Worm (Caenorhabditis elegans) whole organism, late embryonic: Measurements from ENCODE around the gene jbts-14.

Source experiments
- F13H6.1 ChIP-seq: sonication (generic microtip); optimal IDR thresholded peaks from 2 replicates; lab custom pipeline; 2016; ENCODE audit warnings: missing genetic modification characterization, missing compliant biosample characterization
- K09A11.1 ChIP-seq: sonication (generic microtip); optimal IDR thresholded peaks from 2 replicates; lab custom pipeline; 2017; ENCODE audit warnings: antibody characterized with exemption, mild to moderate bottlenecking, missing genetic modification characterization, missing compliant biosample characterization; ENCODE audit not compliant: insufficient read depth
- T23F11.4 ChIP-seq: fragments of 200-800 bp; sonication (Bioruptor generic); optimal IDR thresholded peaks from 2 replicates; lab custom pipeline; 2018; ENCODE audit warnings: mild to moderate bottlenecking, missing genetic modification characterization, missing compliant biosample characterization
- Y22D7AL.16 ChIP-seq: sonication (generic microtip); optimal IDR thresholded peaks from 2 replicates; lab custom pipeline; 2016; ENCODE audit warnings: missing genetic modification characterization, missing compliant biosample characterization
- ahr-1 ChIP-seq: sonication (generic microtip); optimal IDR thresholded peaks from 2 replicates; lab custom pipeline; 2016; ENCODE audit warnings: missing genetic modification characterization, missing compliant biosample characterization
- ceh-18 ChIP-seq: sonication (generic microtip); optimal IDR thresholded peaks from 2 replicates; lab custom pipeline; 2016; ENCODE audit warnings: missing genetic modification characterization, missing compliant biosample characterization
- ceh-19 ChIP-seq: fragments of 200-800 bp; sonication (Bioruptor generic); optimal IDR thresholded peaks from 2 replicates; lab custom pipeline; 2018; ENCODE audit warnings: mild to moderate bottlenecking, missing genetic modification characterization, missing compliant biosample characterization
- ceh-2 ChIP-seq: sonication (generic microtip); optimal IDR thresholded peaks from 2 replicates; lab custom pipeline; 2016; ENCODE audit warnings: missing genotype, missing genetic modification characterization, missing compliant biosample characterization
- ceh-31 ChIP-seq: sonication (generic microtip); optimal IDR thresholded peaks from 2 replicates; lab custom pipeline; 2016; ENCODE audit warnings: missing genetic modification characterization, missing compliant biosample characterization
- ceh-48 ChIP-seq: sonication (generic microtip); optimal IDR thresholded peaks from 2 replicates; lab custom pipeline; 2016; ENCODE audit warnings: missing genetic modification characterization, inconsistent platforms, missing compliant biosample characterization
- ceh-6 ChIP-seq: fragments of 200-800 bp; sonication (Bioruptor generic); optimal IDR thresholded peaks from 2 replicates; lab custom pipeline; 2018; ENCODE audit warnings: mild to moderate bottlenecking, missing genetic modification characterization, missing compliant biosample characterization
- ceh-9 ChIP-seq: sonication (generic microtip); optimal IDR thresholded peaks from 2 replicates; lab custom pipeline; 2016; ENCODE audit warnings: mild to moderate bottlenecking, missing genetic modification characterization, inconsistent platforms, missing compliant biosample characterization
- dmd-4 ChIP-seq: sonication (generic microtip); optimal IDR thresholded peaks from 2 replicates; lab custom pipeline; 2016; ENCODE audit warnings: borderline replicate concordance, missing genetic modification characterization, missing compliant biosample characterization
- elt-2 ChIP-seq: sonication (generic microtip); optimal IDR thresholded peaks from 2 replicates; lab custom pipeline; 2016; ENCODE audit warnings: missing genetic modification reagents, missing genetic modification characterization, missing compliant biosample characterization
- eyg-1 ChIP-seq: sonication (generic microtip); optimal IDR thresholded peaks from 2 replicates; lab custom pipeline; 2016; ENCODE audit warnings: missing genotype, missing genetic modification characterization, missing compliant biosample characterization
- fax-1 ChIP-seq: sonication (generic microtip); optimal IDR thresholded peaks from 2 replicates; lab custom pipeline; 2016; ENCODE audit warnings: missing genotype, missing genetic modification characterization, missing compliant biosample characterization
- fkh-10 ChIP-seq: fragments of 150-350 bp; optimal IDR thresholded peaks from 2 replicates; lab custom pipeline; 2014; ENCODE audit warnings: missing biosample characterization, missing genetic modification reagents, missing genetic modification characterization
- gmeb-2 ChIP-seq: sonication (generic microtip); optimal IDR thresholded peaks from 2 replicates; lab custom pipeline; 2016; ENCODE audit warnings: missing genetic modification characterization, inconsistent platforms, missing compliant biosample characterization
- hlh-13 ChIP-seq: fragments of 200-800 bp; sonication (Bioruptor generic); optimal IDR thresholded peaks from 2 replicates; lab custom pipeline; 2018; ENCODE audit warnings: mild to moderate bottlenecking, missing genetic modification characterization, missing compliant biosample characterization
- hlh-15 ChIP-seq: sonication (generic microtip); optimal IDR thresholded peaks from 2 replicates; lab custom pipeline; 2016; ENCODE audit warnings: missing genetic modification characterization, missing compliant biosample characterization
- hlh-30 ChIP-seq: sonication (generic microtip); optimal IDR thresholded peaks from 2 replicates; lab custom pipeline; 2017; ENCODE audit warnings: antibody characterized with exemption, missing genetic modification characterization, missing compliant biosample characterization; ENCODE audit not compliant: insufficient read depth
- hlh-6 ChIP-seq: sonication (generic microtip); optimal IDR thresholded peaks from 2 replicates; lab custom pipeline; 2016; ENCODE audit warnings: missing genotype, missing genetic modification characterization, missing compliant biosample characterization
- hlh-8 ChIP-seq: sonication (generic microtip); optimal IDR thresholded peaks from 2 replicates; lab custom pipeline; 2016; ENCODE audit warnings: missing genotype, missing genetic modification characterization, missing compliant biosample characterization
- lim-6 ChIP-seq: sonication (generic microtip); optimal IDR thresholded peaks from 2 replicates; lab custom pipeline; 2016; ENCODE audit warnings: missing genetic modification characterization, missing compliant biosample characterization
- madf-2 ChIP-seq: sonication (generic microtip); optimal IDR thresholded peaks from 2 replicates; lab custom pipeline; 2017; ENCODE audit warnings: missing genetic modification characterization, missing compliant biosample characterization
- mec-3 ChIP-seq: sonication (generic microtip); optimal IDR thresholded peaks from 2 replicates; lab custom pipeline; 2016; ENCODE audit warnings: borderline replicate concordance, missing genetic modification characterization, missing compliant biosample characterization
- nfya-1 ChIP-seq: sonication (generic microtip); optimal IDR thresholded peaks from 2 replicates; lab custom pipeline; 2017; ENCODE audit warnings: missing genetic modification characterization, mild to moderate bottlenecking, missing compliant biosample characterization, antibody characterized with exemption, moderate library complexity
- nhr-232 ChIP-seq: sonication (generic microtip); optimal IDR thresholded peaks from 2 replicates; lab custom pipeline; 2016; ENCODE audit warnings: missing genetic modification characterization, missing compliant biosample characterization
- pat-9 ChIP-seq: fragments of 200-800 bp; sonication (Bioruptor generic); optimal IDR thresholded peaks from 2 replicates; lab custom pipeline; 2018; ENCODE audit warnings: mild to moderate bottlenecking, missing genetic modification characterization, moderate library complexity, missing compliant biosample characterization
- pha-2 ChIP-seq: sonication (generic microtip); optimal IDR thresholded peaks from 2 replicates; lab custom pipeline; 2017; ENCODE audit warnings: mild to moderate bottlenecking, missing genetic modification characterization, missing compliant biosample characterization
- pha-4 ChIP-seq: fragments of 150-350 bp; optimal IDR thresholded peaks from 2 replicates; lab custom pipeline; 2018; ENCODE audit warnings: missing biosample characterization, missing genetic modification reagents, missing genetic modification characterization
- pros-1 ChIP-seq: fragments of 150-350 bp; optimal IDR thresholded peaks from 2 replicates; lab custom pipeline; 2014; ENCODE audit warnings: missing biosample characterization, missing genetic modification reagents, missing genetic modification characterization
- rnt-1 ChIP-seq: sonication (generic microtip); optimal IDR thresholded peaks from 2 replicates; lab custom pipeline; 2016; ENCODE audit warnings: missing genetic modification characterization, missing compliant biosample characterization
- sdc-2 ChIP-seq: sonication (generic microtip); optimal IDR thresholded peaks from 2 replicates; lab custom pipeline; 2016; ENCODE audit warnings: missing genotype, missing genetic modification characterization, missing compliant biosample characterization
- syd-9 ChIP-seq: sonication (generic microtip); optimal IDR thresholded peaks from 2 replicates; lab custom pipeline; 2016; ENCODE audit warnings: mild to moderate bottlenecking, missing genetic modification characterization, moderate library complexity, missing compliant biosample characterization
- tbx-7 ChIP-seq: sonication (generic microtip); optimal IDR thresholded peaks from 2 replicates; lab custom pipeline; 2016; ENCODE audit warnings: missing genotype, missing genetic modification characterization, missing compliant biosample characterization
- unc-55 ChIP-seq: sonication (generic microtip); optimal IDR thresholded peaks from 2 replicates; lab custom pipeline; 2017; ENCODE audit warnings: missing biosample characterization, missing genetic modification reagents, missing genetic modification characterization

Gene jbts-14

DNA sequence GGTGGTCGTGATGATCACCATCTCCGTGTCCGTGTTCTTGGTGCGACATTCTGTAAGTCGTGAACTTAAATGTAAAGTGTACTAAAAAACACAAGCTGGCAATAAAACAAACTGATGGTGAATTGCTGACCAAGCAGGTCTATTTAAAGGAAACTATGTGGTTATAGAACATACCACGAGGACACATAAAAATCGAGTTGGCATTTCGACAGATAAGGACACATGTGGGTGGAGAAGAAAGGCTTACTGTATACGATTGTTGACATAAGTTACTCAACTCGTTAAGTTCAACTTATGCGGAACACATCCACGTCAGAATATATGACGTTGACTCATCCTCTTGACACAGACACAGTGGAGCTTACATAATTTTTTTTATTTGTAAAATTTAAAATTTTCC is 14.8 kb downstream of the jbts-14 start, which contains the start of gene F53A9.8:
Gene F53A9.8, minus strand, starts transcription at position 49 of the 400 bp plus-strand sequence.
- TF ChIP-seq eyg-1 (tag; lab: Kevin White, UChicago) (no peak), fax-1 (tag; lab: Kevin White, UChicago) (no peak), ceh-19 (no peak), dmd-4 (tag; lab: Kevin White, UChicago) (no peak), Y22D7AL.16 (no peak), gmeb-2 (tag; lab: Kevin White, UChicago) (no peak), lim-6 (no peak), syd-9 (tag; lab: Kevin White, UChicago) (no peak), ceh-48 (tag; lab: Kevin White, UChicago) (no peak), hlh-13 (GFP tag; lab: Kevin White, UChicago) (no peak), ceh-31 (tag; lab: Kevin White, UChicago) (no peak), mec-3 (tag; lab: Kevin White, UChicago) (no peak), pat-9 (tag; lab: Kevin White, UChicago) (no peak), F13H6.1 (tag; lab: Kevin White, UChicago) (no peak), ahr-1 (tag; lab: Kevin White, UChicago) (no peak)

DNA sequence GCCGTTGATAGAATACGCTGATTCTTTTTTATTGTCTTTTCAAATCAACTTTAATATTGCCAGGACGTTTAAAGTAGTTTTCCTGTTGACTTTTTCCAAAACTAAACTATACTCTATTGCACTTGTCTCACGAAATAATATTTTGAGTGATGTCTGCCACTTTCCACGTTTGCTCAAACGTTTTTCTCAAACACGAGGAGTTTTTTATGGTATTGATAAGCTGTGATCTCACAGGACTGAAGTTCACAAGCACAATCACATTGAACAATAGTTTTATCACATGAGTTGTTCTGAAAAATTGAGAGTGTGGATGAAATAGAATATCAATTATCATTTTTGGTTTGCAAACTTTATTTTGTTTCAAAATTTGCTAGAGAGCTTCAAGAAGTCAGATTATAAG is 15.8 kb downstream of the jbts-14 start:
- no peak for TF ChIP-seq pha-2 (tag; lab: Kevin White, UChicago)
- TF ChIP-seq eyg-1 (tag; lab: Kevin White, UChicago): no peak
- TF ChIP-seq pros-1 (tag; lab: Kevin White, UChicago): no peak
- TF ChIP-seq elt-2 (tag; lab: Kevin White, UChicago): no peak
- TF ChIP-seq sdc-2: no peak
- no peak for TF ChIP-seq ceh-48 (tag; lab: Kevin White, UChicago)
- no peak for TF ChIP-seq nfya-1 (tag; lab: Kevin White, UChicago)
- TF ChIP-seq ceh-6 (GFP tag; lab: Kevin White, UChicago): no peak
- no peak for TF ChIP-seq ahr-1 (tag; lab: Kevin White, UChicago)
- TF ChIP-seq pha-4 (tag; lab: Kevin White, UChicago): no peak

DNA sequence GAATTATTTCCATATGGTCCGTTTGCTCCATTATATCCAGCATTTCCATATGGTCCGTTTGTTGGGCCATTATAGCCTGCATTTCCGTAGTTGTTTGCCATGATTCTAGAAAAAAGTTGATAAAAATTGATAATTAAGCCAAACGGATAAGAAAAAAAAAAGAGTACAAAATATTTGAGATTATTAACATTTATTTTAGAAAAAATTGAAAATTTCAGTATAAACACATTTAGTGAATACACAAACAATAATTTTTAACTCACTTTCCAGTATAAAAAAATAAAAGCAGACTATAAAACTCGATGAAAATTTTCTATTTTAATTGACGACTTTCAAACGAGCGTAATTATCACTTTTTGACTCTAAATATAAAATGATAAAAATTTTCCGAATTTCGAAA is 16.6 kb downstream of the jbts-14 start, which contains the start of gene F53A9.9:
Gene F53A9.9, minus strand, starts transcription at position 101 of the 400 bp plus-strand sequence.
- TF ChIP-seq F13H6.1 (tag; lab: Kevin White, UChicago) (no peak), nhr-232 (tag; lab: Kevin White, UChicago) (no peak), ceh-18 (tag; lab: Kevin White, UChicago) (no peak), dmd-4 (tag; lab: Kevin White, UChicago) (no peak), madf-2 (tag; lab: Kevin White, UChicago) (no peak), tbx-7 (no peak), hlh-30 (tag; lab: Kevin White, UChicago) (no peak), mec-3 (tag; lab: Kevin White, UChicago) (no peak), rnt-1 (no peak), Y22D7AL.16 (no peak), ceh-6 (GFP tag; lab: Kevin White, UChicago) (no peak), pha-2 (tag; lab: Kevin White, UChicago) (no peak), ceh-9 (no peak), syd-9 (tag; lab: Kevin White, UChicago) (no peak), T23F11.4 (no peak), hlh-15 (tag; lab: Kevin White, UChicago) (no peak), pha-4 (tag; lab: Kevin White, UChicago) (no peak), hlh-13 (GFP tag; lab: Kevin White, UChicago) (no peak), ceh-2 (tag; lab: Kevin White, UChicago) (no peak), unc-55 (GFP tag; lab: Kevin White, UChicago) (no peak)

DNA sequence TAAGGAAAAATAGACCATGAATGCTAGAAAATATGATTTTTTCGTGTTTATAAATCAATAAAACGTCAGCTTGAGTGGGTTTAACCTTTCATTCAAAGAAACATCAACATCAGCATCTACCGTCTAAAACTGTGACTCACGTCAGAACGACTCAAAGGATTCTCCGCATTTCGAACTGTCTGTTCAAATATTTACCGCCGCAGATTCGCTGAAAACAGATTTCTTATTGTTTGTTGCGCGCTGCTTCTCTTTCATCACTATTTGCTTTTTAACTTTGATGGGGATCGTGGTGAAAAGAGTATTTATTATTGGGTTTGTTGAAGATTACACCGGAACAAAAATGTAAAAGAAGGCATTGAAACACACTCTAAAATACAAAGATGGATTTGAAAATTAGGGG is 17.2 kb downstream of the jbts-14 start:
- no peak for TF ChIP-seq hlh-8
- TF ChIP-seq fkh-10 (GFP tag; lab: Kevin White, UChicago): no peak
- TF ChIP-seq hlh-6 (tag; lab: Kevin White, UChicago): no peak
- no peak for TF ChIP-seq fax-1 (tag; lab: Kevin White, UChicago)
- TF ChIP-seq K09A11.1 (tag; lab: Kevin White, UChicago): no peak
